Fruit fly (Drosophila melanogaster) whole organism, wandering third instar larva: Measurements from ENCODE around the gene eIF4E5.
A peak's percentile ranks its signal among the peaks of the same experiment; 100 is the strongest.

Experiments used
- Dfd ChIP-seq: fragments of >200 bp; optimal IDR thresholded peaks from 2 replicates; lab custom pipeline; 2017; ENCODE audit warnings: missing biosample characterization, missing genetic modification characterization
- Hr83 ChIP-seq: fragments of 200-300 bp; sonication (Bioruptor generic); optimal IDR thresholded peaks from 2 replicates; lab custom pipeline; 2016; ENCODE audit warnings: missing biosample characterization, mild to moderate bottlenecking, missing genetic modification characterization, moderate library complexity; ENCODE audit not compliant: poor library complexity, severe bottlenecking
- Jra ChIP-seq: sonication (Bioruptor generic); optimal IDR thresholded peaks from 2 replicates; lab custom pipeline; 2016; ENCODE audit warnings: missing biosample characterization, missing genetic modification characterization
- Mio ChIP-seq: sonication (Bioruptor generic); optimal IDR thresholded peaks from 2 replicates; lab custom pipeline; 2016; ENCODE audit warnings: missing biosample characterization, missing genetic modification characterization
- dsf ChIP-seq: sonication (Bioruptor generic); optimal IDR thresholded peaks from 2 replicates; lab custom pipeline; 2016; ENCODE audit warnings: missing biosample characterization, missing genetic modification characterization, borderline replicate concordance
- pan ChIP-seq: fragments of >200 bp; optimal IDR thresholded peaks from 2 replicates; lab custom pipeline; 2017
- psq ChIP-seq: fragments of 200-800 bp; sonication (Bioruptor generic); optimal IDR thresholded peaks from 3 replicates; lab custom pipeline; 2017; ENCODE audit warnings: missing biosample characterization, mild to moderate bottlenecking, missing genetic modification characterization, moderate library complexity
- tai ChIP-seq: sonication (Bioruptor generic); optimal IDR thresholded peaks from 2 replicates; lab custom pipeline; 2016; ENCODE audit warnings: missing biosample characterization, missing genetic modification characterization

dm6 chr3L:7903489-7904150 is 8.9 kb downstream of the eIF4E5 start:
- TF ChIP-seq Mio (GFP tag; lab: Kevin White, UChicago): no peak
- TF ChIP-seq Jra (GFP tag; lab: Kevin White, UChicago): no peak
- TF ChIP-seq Dfd (GFP tag; lab: Kevin White, UChicago): no peak
- TF ChIP-seq Hr83: no peak
- TF ChIP-seq pan: no peak
- TF ChIP-seq dsf (GFP tag; lab: Kevin White, UChicago): no peak
- TF ChIP-seq psq: peak; percentile 44
- TF ChIP-seq tai (GFP tag; lab: Kevin White, UChicago): peak; percentile 49
